Worm (Caenorhabditis elegans) whole organism, early embryonic: Measurements from ENCODE around the gene mop-25.2.

Experiments
- B0310.2 ChIP-seq: sonication (generic microtip); optimal IDR thresholded peaks from 2 replicates; lab custom pipeline; 2016; ENCODE audit warnings: mild to moderate bottlenecking, missing genetic modification characterization, missing compliant biosample characterization
- F13C5.2 ChIP-seq: sonication (generic microtip); optimal IDR thresholded peaks from 2 replicates; lab custom pipeline; 2017; ENCODE audit warnings: mild to moderate bottlenecking, missing genetic modification characterization, inconsistent platforms, missing compliant biosample characterization
- aly-1 ChIP-seq: sonication (generic microtip); optimal IDR thresholded peaks from 2 replicates; lab custom pipeline; 2016; ENCODE audit warnings: missing genetic modification characterization, missing compliant biosample characterization
- ceh-13 ChIP-seq: fragments of 200-800 bp; sonication (Bioruptor generic); optimal IDR thresholded peaks from 2 replicates; lab custom pipeline; 2018; ENCODE audit warnings: mild to moderate bottlenecking, missing genetic modification characterization, missing compliant biosample characterization
- ceh-36 ChIP-seq: sonication (generic microtip); optimal IDR thresholded peaks from 2 replicates; lab custom pipeline; 2016; ENCODE audit warnings: missing genetic modification characterization, inconsistent platforms, missing compliant biosample characterization
- ets-7 ChIP-seq: sonication (generic microtip); optimal IDR thresholded peaks from 2 replicates; lab custom pipeline; 2016; ENCODE audit warnings: missing genotype, missing genetic modification characterization, missing compliant biosample characterization
- flt-1 ChIP-seq: fragments of 200-800 bp; sonication (Bioruptor generic); IDR thresholded peaks from 2 replicates; pipeline ENCODE4 v1.3.6; 2022; ENCODE audit warnings: missing genetic modification characterization, missing compliant biosample characterization
- hmbx-1 ChIP-seq: sonication (generic microtip); optimal IDR thresholded peaks from 2 replicates; lab custom pipeline; 2016; ENCODE audit warnings: mild to moderate bottlenecking, missing genetic modification characterization, missing compliant biosample characterization
- hmg-4 ChIP-seq: fragments of 200-800 bp; sonication (Bioruptor generic); optimal IDR thresholded peaks from 2 replicates; lab custom pipeline; 2018; ENCODE audit warnings: mild to moderate bottlenecking, missing genetic modification characterization, missing compliant biosample characterization
- hnd-1 ChIP-seq: sonication (generic microtip); optimal IDR thresholded peaks from 2 replicates; lab custom pipeline; 2016; ENCODE audit warnings: missing genetic modification characterization, missing compliant biosample characterization
- pes-1 ChIP-seq: fragments of 200-800 bp; sonication (Bioruptor generic); IDR thresholded peaks from 2 replicates; pipeline ENCODE4 v1.3.6; 2022; ENCODE audit warnings: missing genetic modification reagents, missing genetic modification characterization, missing compliant biosample characterization
- scrt-1 ChIP-seq: fragments of 200-800 bp; sonication (Bioruptor generic); IDR thresholded peaks from 2 replicates; pipeline ENCODE4 v1.3.6; 2022; ENCODE audit warnings: missing genetic modification characterization, missing compliant biosample characterization
- sea-1 ChIP-seq: fragments of 200-800 bp; sonication (Bioruptor generic); conservative IDR thresholded peaks from 2 replicates; pipeline ENCODE4 v1.3.6; 2022; ENCODE audit warnings: missing genetic modification characterization, missing compliant biosample characterization
- tbx-11 ChIP-seq: fragments of 200-800 bp; sonication (Bioruptor generic); IDR thresholded peaks from 2 replicates; pipeline ENCODE4 v1.3.6; 2022; ENCODE audit warnings: missing genetic modification characterization, missing compliant biosample characterization
- tbx-37 ChIP-seq: fragments of 200-800 bp; sonication (Bioruptor generic); conservative IDR thresholded peaks from 2 replicates; pipeline ENCODE4 v1.3.6; 2022; ENCODE audit warnings: missing genetic modification reagents, missing genetic modification characterization, missing compliant biosample characterization
- tra-4 ChIP-seq: sonication (generic microtip); optimal IDR thresholded peaks from 2 replicates; lab custom pipeline; 2017; ENCODE audit warnings: missing genetic modification characterization, missing compliant biosample characterization

Gene mop-25.2

DNA sequence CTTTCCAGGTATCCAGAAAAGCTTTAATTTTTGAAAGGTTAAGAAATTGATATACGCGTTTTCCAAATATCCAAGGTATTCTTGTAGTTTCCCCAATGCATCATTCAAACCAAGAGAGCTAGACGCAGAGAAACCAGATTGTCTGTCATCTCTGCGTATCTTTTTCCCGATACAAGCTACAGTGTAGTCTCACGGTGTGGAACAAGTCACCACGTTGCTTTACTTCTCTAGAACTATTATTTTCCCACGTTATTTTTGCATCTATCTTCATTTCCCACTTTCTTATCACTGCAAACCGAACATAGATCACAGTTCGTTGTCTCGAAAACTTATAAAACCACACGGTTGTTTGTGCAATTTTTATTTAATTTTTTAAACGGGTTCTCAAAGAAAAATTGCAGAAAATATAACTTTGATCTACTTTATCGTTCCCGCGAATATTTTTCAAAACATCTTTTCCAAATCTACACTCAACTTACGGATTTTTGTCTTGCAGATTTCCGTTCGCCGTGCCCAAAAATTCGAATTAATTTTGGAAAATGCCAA is 47.2 kb downstream of the mop-25.2 start, which contains the start of gene gstk-1:
Gene gstk-1, plus strand, starts transcription at position 496 of the 546 bp plus-strand sequence.
- TF ChIP-seq scrt-1, result no peak
- TF ChIP-seq sea-1, result no peak
- no peak for TF ChIP-seq hmg-4
- TF ChIP-seq tra-4 (tag; lab: Kevin White, UChicago), result no peak
- no peak for TF ChIP-seq ets-7 (tag; lab: Kevin White, UChicago)
- no peak for TF ChIP-seq ceh-13 (GFP tag; lab: Kevin White, UChicago)
- no peak for TF ChIP-seq B0310.2 (tag; lab: Kevin White, UChicago)
- TF ChIP-seq hmbx-1, result no peak
- no peak for TF ChIP-seq pes-1 (GFP tag; lab: Robert Waterston, UW)
- TF ChIP-seq tbx-37 (GFP tag; lab: Robert Waterston, UW), result no peak
- TF ChIP-seq F13C5.2 (tag; lab: Kevin White, UChicago), result no peak

ce11 chrII:9655530-9656139 is 47.9 kb downstream of the mop-25.2 start, which contains the start of gene ZK1307.1:
Gene ZK1307.1 (minus strand): TSS chrII:9655580.
- no peak for TF ChIP-seq ceh-36 (tag; lab: Kevin White, UChicago)

ce11 chrII:9653679-9654078 is 49.8 kb downstream of the mop-25.2 start, which contains the start of gene ZK1307.2:
Gene ZK1307.2 (minus strand): TSS chrII:9653952.
- no peak for TF ChIP-seq tbx-37 (GFP tag; lab: Robert Waterston, UW)

- no peak for TF ChIP-seq F13C5.2 (tag; lab: Kevin White, UChicago)
- TF ChIP-seq pes-1 (GFP tag; lab: Robert Waterston, UW), result no peak
- TF ChIP-seq hnd-1 (tag; lab: Kevin White, UChicago), result no peak
- TF ChIP-seq flt-1 (GFP tag; lab: Robert Waterston, UW), result no peak
- no peak for TF ChIP-seq hmbx-1
- no peak for TF ChIP-seq ets-7 (tag; lab: Kevin White, UChicago)
These were observed 50.6 kb downstream of the mop-25.2 start, which contains the start of gene ZK1307.3 for ce11 chrII:9652919-9653318. Gene ZK1307.3 (minus strand): TSS chrII:9653019.

- TF ChIP-seq hmbx-1 (no peak), tbx-11 (GFP tag; lab: Robert Waterston, UW) (no peak), tra-4 (tag; lab: Kevin White, UChicago) (no peak), scrt-1 (no peak), aly-1 (no peak), flt-1 (GFP tag; lab: Robert Waterston, UW) (no peak), ets-7 (tag; lab: Kevin White, UChicago) (no peak)
These were observed 51.8 kb downstream of the mop-25.2 start, which contains the start of gene ZK1307.4 for ce11 chrII:9651700-9652099. Gene ZK1307.4 (minus strand): TSS chrII:9651800.
